Fruit fly (Drosophila melanogaster): Measurements from ENCODE around the gene Spag1.
A peak's percentile ranks its signal among the peaks of the same experiment; 100 is the strongest.

Spag1 gene

DNA sequence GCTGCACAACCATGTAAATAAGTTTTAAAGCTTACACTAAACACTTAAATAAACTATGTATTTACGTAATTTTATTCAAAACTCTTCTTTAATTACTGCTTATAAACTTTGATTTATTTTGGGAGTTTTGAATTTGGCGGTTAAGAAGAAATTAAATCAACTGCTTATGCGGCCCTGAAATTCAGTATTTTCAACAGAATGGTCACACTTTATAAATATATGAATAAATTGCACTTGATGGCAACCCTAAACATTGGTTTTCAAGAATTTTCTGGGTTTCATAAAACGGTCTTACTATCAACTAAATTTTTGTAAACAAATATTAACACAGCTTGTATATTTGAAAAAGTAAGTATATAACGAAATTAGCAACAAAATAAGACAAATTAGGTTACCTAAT, 2.4 kb upstream of the Spag1 start, which contains the start of gene CG14252 (continued):
- TF ChIP-seq CG6854 (GFP tag; optimal IDR thresholded peaks at IDR 0.05) (no peak), CG14050 (GFP tag; IDR thresholded peaks at IDR 0.05) (no peak), Nf-YA (GFP tag; IDR thresholded peaks at IDR 0.05) (no peak), trh (GFP tag; optimal IDR thresholded peaks at IDR 0.05) (no peak), CG16863 (GFP tag; optimal IDR thresholded peaks at IDR 0.05) (no peak), nmo (GFP tag; optimal IDR thresholded peaks at IDR 0.05) (peak; percentile 63), CG10147 (GFP tag; optimal IDR thresholded peaks at IDR 0.05) (peak; percentile 53), CG17912 (GFP tag; optimal IDR thresholded peaks at IDR 0.05) (no peak), Hr3 (GFP tag; optimal IDR thresholded peaks at IDR 0.05) (no peak), CG1603 (tag; optimal IDR thresholded peaks at IDR 0.05) (no peak), CG17568 (GFP tag; optimal IDR thresholded peaks at IDR 0.05) (no peak), CG31388 (GFP tag; optimal IDR thresholded peaks at IDR 0.05) (no peak), sima (GFP tag; optimal IDR thresholded peaks at IDR 0.05) (no peak), D19B (GFP tag; optimal IDR thresholded peaks at IDR 0.05) (no peak), Trl (optimal IDR thresholded peaks at IDR 0.05) (no peak), Trl (GFP tag; optimal IDR thresholded peaks at IDR 0.05) (no peak), klu (GFP tag; IDR thresholded peaks at IDR 0.05) (no peak), Myb (GFP tag; optimal IDR thresholded peaks at IDR 0.05) (peak; percentile 2), Sox102F (GFP tag; optimal IDR thresholded peaks at IDR 0.05) (no peak), ftz-f1 (GFP tag; optimal IDR thresholded peaks at IDR 0.05) (peak; percentile 4), CG2678 (tag; optimal IDR thresholded peaks at IDR 0.05) (no peak), rib (GFP tag; IDR thresholded peaks at IDR 0.05) (no peak), sr (GFP tag; IDR thresholded peaks at IDR 0.05) (no peak), CG7786 (GFP tag; optimal IDR thresholded peaks at IDR 0.05) (no peak), CG10543 (GFP tag; optimal IDR thresholded peaks at IDR 0.05) (no peak), lmd (GFP tag; IDR thresholded peaks at IDR 0.05) (no peak), CG3163 (GFP tag; optimal IDR thresholded peaks at IDR 0.05) (no peak), HLH54F (GFP tag; optimal IDR thresholded peaks at IDR 0.05) (no peak), CG7928 (GFP tag; optimal IDR thresholded peaks at IDR 0.05) (peak; percentile 97), Bteb2 (GFP tag; optimal IDR thresholded peaks at IDR 0.05) (no peak), Pdp1 (GFP tag; optimal IDR thresholded peaks at IDR 0.05) (peak in 1 of 2 experiments; percentile 71), CG1024 (GFP tag; IDR thresholded peaks at IDR 0.05) (no peak), Sry-δ (GFP tag; optimal IDR thresholded peaks at IDR 0.05) (peak; percentile 39), CG11696 (GFP tag; IDR thresholded peaks at IDR 0.05) (no peak), CG12659 (GFP tag; optimal IDR thresholded peaks at IDR 0.05) (peak; percentile 26), CG17612 (GFP tag; IDR thresholded peaks at IDR 0.05) (no peak), pum (GFP tag; optimal IDR thresholded peaks at IDR 0.05) (no peak), croc (GFP tag; conservative IDR thresholded peaks at IDR 0.05) (no peak), eyg (GFP tag; optimal IDR thresholded peaks at IDR 0.05) (no peak), CG6272 (GFP tag; IDR thresholded peaks at IDR 0.05) (no peak), B-H1 (GFP tag; IDR thresholded peaks at IDR 0.05) (no peak), CG34224 (GFP tag; IDR thresholded peaks at IDR 0.05; ENCODE audit: partially characterized antibody) (no peak), CG3847 (GFP tag; IDR thresholded peaks at IDR 0.05) (peak; percentile 60), CG7372 (GFP tag; IDR thresholded peaks at IDR 0.05) (no peak), B-H2 (GFP tag; optimal IDR thresholded peaks at IDR 0.05) (peak; percentile 52), Hmx (GFP tag; optimal IDR thresholded peaks at IDR 0.05) (no peak), sug (tag; optimal IDR thresholded peaks at IDR 0.05) (peak; percentile 27), CG13424 (tag; optimal IDR thresholded peaks at IDR 0.05) (peak; percentile 1), Bgb (GFP tag; IDR thresholded peaks at IDR 0.05; ENCODE audit: partially characterized antibody) (no peak), ind (GFP tag; optimal IDR thresholded peaks at IDR 0.05) (no peak), vnd (GFP tag; IDR thresholded peaks at IDR 0.05; ENCODE audit: partially characterized antibody) (no peak), CG6254 (GFP tag; optimal IDR thresholded peaks at IDR 0.05) (no peak), cg (GFP tag; optimal IDR thresholded peaks at IDR 0.05) (no peak)
